Worm (Caenorhabditis elegans) whole organism, late embryonic: Measurements from ENCODE around the gene unc-7.

Experiments
- ceh-24 ChIP-seq: sonication (generic microtip); optimal IDR thresholded peaks from 2 replicates; lab custom pipeline; 2016; ENCODE audit warnings: mild to moderate bottlenecking, missing genetic modification characterization, missing compliant biosample characterization
- ceh-48 ChIP-seq: sonication (generic microtip); optimal IDR thresholded peaks from 2 replicates; lab custom pipeline; 2016; ENCODE audit warnings: missing genetic modification characterization, inconsistent platforms, missing compliant biosample characterization
- ets-4 ChIP-seq: sonication (generic microtip); optimal IDR thresholded peaks from 2 replicates; lab custom pipeline; 2016; ENCODE audit warnings: missing genetic modification characterization, missing compliant biosample characterization
- fax-1 ChIP-seq: sonication (generic microtip); optimal IDR thresholded peaks from 2 replicates; lab custom pipeline; 2016; ENCODE audit warnings: missing genotype, missing genetic modification characterization, missing compliant biosample characterization
- fkh-10 ChIP-seq: fragments of 150-350 bp; optimal IDR thresholded peaks from 2 replicates; lab custom pipeline; 2014; ENCODE audit warnings: missing biosample characterization, missing genetic modification reagents, missing genetic modification characterization
- fkh-6 ChIP-seq: sonication (generic microtip); optimal IDR thresholded peaks from 2 replicates; lab custom pipeline; 2016; ENCODE audit warnings: missing genetic modification characterization, missing compliant biosample characterization
- gmeb-2 ChIP-seq: sonication (generic microtip); optimal IDR thresholded peaks from 2 replicates; lab custom pipeline; 2016; ENCODE audit warnings: missing genetic modification characterization, inconsistent platforms, missing compliant biosample characterization
- nhr-11 ChIP-seq: fragments of 150-350 bp; optimal IDR thresholded peaks from 2 replicates; lab custom pipeline; 2014; ENCODE audit warnings: missing biosample characterization, missing genetic modification characterization
- pag-3 ChIP-seq: sonication (generic microtip); optimal IDR thresholded peaks from 2 replicates; lab custom pipeline; 2016; ENCODE audit warnings: missing compliant biosample characterization, missing genetic modification characterization, borderline replicate concordance
- sox-4 ChIP-seq: sonication (generic microtip); optimal IDR thresholded peaks from 2 replicates; lab custom pipeline; 2017; ENCODE audit warnings: mild to moderate bottlenecking, missing genetic modification characterization, inconsistent platforms, missing compliant biosample characterization

DNA sequence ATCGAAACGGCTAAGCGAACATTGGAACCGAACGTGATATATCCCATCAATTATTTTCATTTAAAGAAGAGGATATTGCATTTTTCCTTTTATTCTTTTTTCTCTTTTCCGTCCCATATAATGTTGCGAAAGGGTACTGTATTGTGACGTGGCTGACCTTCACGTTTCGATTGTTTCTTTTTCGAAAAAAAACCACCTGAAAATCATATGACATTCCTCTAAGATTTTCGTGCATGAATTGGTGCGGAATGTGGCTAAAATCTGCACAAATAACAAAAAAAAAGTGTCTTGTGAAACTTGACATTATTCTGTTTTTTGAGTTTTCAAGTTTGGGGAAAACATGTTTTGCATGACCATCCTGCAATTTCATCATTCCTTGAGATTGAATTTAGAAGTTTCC is 69.3 kb downstream of the unc-7 start:
- TF ChIP-seq sox-4 (tag; lab: Kevin White, UChicago) (no peak), pag-3 (no peak), gmeb-2 (tag; lab: Kevin White, UChicago) (no peak), ets-4 (tag; lab: Kevin White, UChicago) (no peak), fkh-10 (no peak), fax-1 (no peak), fkh-6 (tag; lab: Kevin White, UChicago) (no peak), ceh-48 (no peak), nhr-11 (no peak), ceh-24 (no peak)
